Fruit fly (Drosophila melanogaster): ENCODE data around the gene CG13841.

- TF ChIP-seq Bdp1 (GFP tag; optimal IDR thresholded peaks at IDR 0.05) (no peak), Chrac-16 (GFP tag; optimal IDR thresholded peaks at IDR 0.05) (no peak), Sox100B (GFP tag; optimal IDR thresholded peaks at IDR 0.05) (no peak), h (optimal IDR thresholded peaks at IDR 0.05) (no peak), CG15269 (tag; optimal IDR thresholded peaks at IDR 0.05) (no peak), CG3995 (GFP tag; optimal IDR thresholded peaks at IDR 0.05) (no peak), CG14667 (GFP tag; IDR thresholded peaks at IDR 0.05) (no peak)
Observed at dm6 chr3R:22719607-22719949, 47.9 kb downstream of the CG13841 start.
